Fruit fly (Drosophila melanogaster): ENCODE results near the gene nAChRbeta3.

Gene nAChRbeta3

dm6 chr2L:512028-512427, 32.9 kb upstream of the nAChRbeta3 start (continued):
- no peak for TF ChIP-seq tup (GFP tag; optimal IDR thresholded peaks at IDR 0.05)
- TF ChIP-seq CG3838 (GFP tag; optimal IDR thresholded peaks at IDR 0.05): no peak
- peak; percentile 49; the same call in 1 of the 2 replicates for TF ChIP-seq chm (GFP tag; IDR thresholded peaks at IDR 0.05)
- peak; percentile 36 for TF ChIP-seq CG10147 (GFP tag; optimal IDR thresholded peaks at IDR 0.05)
- no peak for TF ChIP-seq HLHmδ (GFP tag; optimal IDR thresholded peaks at IDR 0.05)
- TF ChIP-seq CG14014 (GFP tag; IDR thresholded peaks at IDR 0.05): peak; percentile 44; the same call in 1 of the 2 replicates
- no peak for TF ChIP-seq inv (GFP tag; IDR thresholded peaks at IDR 0.05; ENCODE audit: partially characterized antibody)
- no peak for TF ChIP-seq kay (GFP tag; optimal IDR thresholded peaks at IDR 0.05)
- TF ChIP-seq knrl (GFP tag; IDR thresholded peaks at IDR 0.05; ENCODE audit: partially characterized antibody): no peak

DNA sequence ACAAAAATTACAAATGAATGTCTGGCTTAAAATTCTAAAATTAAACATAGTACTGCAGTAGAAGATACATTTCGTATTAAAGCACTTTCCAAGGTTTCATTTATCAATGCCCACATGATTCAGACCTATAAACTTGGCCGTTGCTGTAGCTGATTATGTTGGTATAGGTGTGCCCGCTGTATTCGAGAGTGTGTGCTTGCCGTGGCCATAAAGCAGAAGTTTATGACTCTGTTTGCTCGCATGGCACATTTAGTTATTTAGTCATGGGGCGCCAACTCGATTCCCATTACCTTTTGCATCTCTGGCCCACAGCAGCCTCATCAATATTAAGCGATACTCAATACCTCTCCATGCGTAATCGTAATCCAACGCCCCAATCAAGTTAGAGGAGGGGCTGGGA, 31.9 kb upstream of the nAChRbeta3 start:
- TF ChIP-seq sna (GFP tag; IDR thresholded peaks at IDR 0.05; ENCODE audit: partially characterized antibody) (no peak), Adf1 (GFP tag; IDR thresholded peaks at IDR 0.05) (no peak), CG6683 (GFP tag; optimal IDR thresholded peaks at IDR 0.05) (no peak), CG2116 (GFP tag; optimal IDR thresholded peaks at IDR 0.05) (no peak), wdn (GFP tag; IDR thresholded peaks at IDR 0.05) (no peak), CG4820 (GFP tag; optimal IDR thresholded peaks at IDR 0.05) (no peak), sr (GFP tag; IDR thresholded peaks at IDR 0.05) (no peak), chinmo (GFP tag; IDR thresholded peaks at IDR 0.05; ENCODE audit: partially characterized antibody) (0 out of 4 replicates have a peak, but pooled peaks have one; percentile 16), Dad (GFP tag; optimal IDR thresholded peaks at IDR 0.05) (no peak), aop (GFP tag; IDR thresholded peaks at IDR 0.05) (no peak), Trl (optimal IDR thresholded peaks at IDR 0.05) (no peak), Trl (GFP tag; optimal IDR thresholded peaks at IDR 0.05) (no peak), Abd-B (GFP tag; optimal IDR thresholded peaks at IDR 0.05) (peak; percentile 52), ac (GFP tag; optimal IDR thresholded peaks at IDR 0.05) (no peak), CG14050 (GFP tag; IDR thresholded peaks at IDR 0.05) (0 out of 3 replicates have a peak, but pooled peaks have one; percentile 23), CG16815 (GFP tag; optimal IDR thresholded peaks at IDR 0.05) (no peak), lbe (GFP tag; optimal IDR thresholded peaks at IDR 0.05) (no peak), klu (GFP tag; IDR thresholded peaks at IDR 0.05) (no peak), otp (GFP tag; IDR thresholded peaks at IDR 0.05) (0 out of 3 replicates have a peak, but pooled peaks have one; percentile 7), CG13296 (GFP tag; optimal IDR thresholded peaks at IDR 0.05) (no peak), CG9817 (tag; optimal IDR thresholded peaks at IDR 0.05) (no peak), wor (GFP tag; IDR thresholded peaks at IDR 0.05) (no peak), cad (GFP tag; optimal IDR thresholded peaks at IDR 0.05) (no peak), CG2678 (tag; optimal IDR thresholded peaks at IDR 0.05) (peak; percentile 5), Bdp1 (GFP tag; optimal IDR thresholded peaks at IDR 0.05) (no peak), CkIIα-i1 (GFP tag; IDR thresholded peaks at IDR 0.05) (no peak), CG9727 (GFP tag; optimal IDR thresholded peaks at IDR 0.05) (no peak), CG3838 (GFP tag; optimal IDR thresholded peaks at IDR 0.05) (no peak), CG3163 (GFP tag; optimal IDR thresholded peaks at IDR 0.05) (no peak), peb (GFP tag; IDR thresholded peaks at IDR 0.05) (no peak), Sry-δ (GFP tag; optimal IDR thresholded peaks at IDR 0.05) (no peak), CG7271 (tag; optimal IDR thresholded peaks at IDR 0.05) (no peak), CG11456 (GFP tag; IDR thresholded peaks at IDR 0.05) (no peak), pita (GFP tag; optimal IDR thresholded peaks at IDR 0.05) (no peak), CG3995 (GFP tag; optimal IDR thresholded peaks at IDR 0.05) (no peak), CG7963 (GFP tag; IDR thresholded peaks at IDR 0.05; ENCODE audit: partially characterized antibody) (no peak), CG13123 (GFP tag; optimal IDR thresholded peaks at IDR 0.05) (no peak), bab2 (GFP tag; optimal IDR thresholded peaks at IDR 0.05) (no peak), GATAe (GFP tag; conservative IDR thresholded peaks at IDR 0.05) (no peak), ftz-f1 (GFP tag; optimal IDR thresholded peaks at IDR 0.05) (no peak), CG30403 (GFP tag; optimal IDR thresholded peaks at IDR 0.05) (no peak), Taf1 (GFP tag; IDR thresholded peaks at IDR 0.05) (no peak), Myb (GFP tag; optimal IDR thresholded peaks at IDR 0.05) (no peak)

All from whole organism, embryonic.